Fruit fly (Drosophila melanogaster) whole organism, prepupa: ENCODE measurements around the gene Phs.
A peak's percentile ranks its signal among the peaks of the same experiment; 100 is the strongest.

Experiments
- Blimp-1 ChIP-seq: fragments of 200-800 bp; sonication (Bioruptor generic); optimal IDR thresholded peaks from 3 replicates; lab custom pipeline; 2017; ENCODE audit warnings: missing biosample characterization, missing genetic modification characterization, mild to moderate bottlenecking, moderate library complexity, missing genetic modification reagents
- CG10631 ChIP-seq: fragments of 200-800 bp; sonication (Bioruptor generic); optimal IDR thresholded peaks from 2 replicates; lab custom pipeline; 2016; ENCODE audit warnings: missing biosample characterization, missing genetic modification characterization
- CG11294 ChIP-seq: fragments of 200-800 bp; sonication (Bioruptor generic); IDR thresholded peaks from 2 replicates; pipeline ENCODE4 v1.3.6; 2022; ENCODE audit warnings: missing biosample characterization, missing genetic modification characterization
- CG11762 ChIP-seq: fragments of 200-800 bp; sonication (Bioruptor generic); optimal IDR thresholded peaks from 3 replicates; lab custom pipeline; 2016; ENCODE audit warnings: missing biosample characterization, missing genetic modification characterization; ENCODE audit not compliant: insufficient read depth
- CG11902 ChIP-seq: fragments of 200-800 bp; sonication (Bioruptor generic); optimal IDR thresholded peaks from 3 replicates; lab custom pipeline; 2016; ENCODE audit warnings: missing biosample characterization, missing genetic modification characterization
- CG15336 ChIP-seq: fragments of 200-800 bp; sonication (Bioruptor generic); IDR thresholded peaks from 2 replicates; pipeline ENCODE4 v1.3.6; 2022; ENCODE audit warnings: missing biosample characterization, missing genetic modification characterization
- CG16779 ChIP-seq: fragments of 200-800 bp; sonication (Bioruptor generic); optimal IDR thresholded peaks from 3 replicates; lab custom pipeline; 2017; ENCODE audit warnings: missing biosample characterization, mild to moderate bottlenecking, missing genetic modification characterization
- CG3032 ChIP-seq: fragments of 200-800 bp; optimal IDR thresholded peaks from 2 replicates; lab custom pipeline; 2019; ENCODE audit warnings: missing biosample characterization, mild to moderate bottlenecking, missing genetic modification characterization, moderate library complexity
- CG34406 ChIP-seq: fragments of 200-800 bp; sonication (Bioruptor generic); optimal IDR thresholded peaks from 3 replicates; lab custom pipeline; 2016; ENCODE audit warnings: missing biosample characterization, missing genetic modification characterization
- CG3919 ChIP-seq: fragments of 200-800 bp; sonication (Bioruptor generic); optimal IDR thresholded peaks from 3 replicates; lab custom pipeline; 2016; ENCODE audit warnings: missing biosample characterization, missing genetic modification characterization
- CG6163 ChIP-seq: fragments of 200-800 bp; sonication (Bioruptor generic); IDR thresholded peaks from 3 replicates; pipeline ENCODE4 v1.3.6; 2022; ENCODE audit warnings: missing biosample characterization, missing genetic modification characterization
- CG6276 ChIP-seq: fragments of 200-800 bp; sonication (Bioruptor generic); optimal IDR thresholded peaks from 2 replicates; lab custom pipeline; 2017; ENCODE audit warnings: missing biosample characterization, mild to moderate bottlenecking, missing genetic modification characterization
- CG6808 ChIP-seq: fragments of 200-800 bp; sonication (Bioruptor generic); optimal IDR thresholded peaks from 3 replicates; lab custom pipeline; 2017; ENCODE audit warnings: missing biosample characterization, missing genetic modification characterization, mild to moderate bottlenecking, moderate library complexity, missing genetic modification reagents
- CG6854 ChIP-seq: fragments of 200-800 bp; sonication (Bioruptor generic); optimal IDR thresholded peaks from 2 replicates; lab custom pipeline; 2017; ENCODE audit warnings: missing biosample characterization, mild to moderate bottlenecking, missing genetic modification characterization
- CG7368 ChIP-seq: fragments of 200-800 bp; sonication (Bioruptor generic); optimal IDR thresholded peaks from 3 replicates; lab custom pipeline; 2016; ENCODE audit warnings: missing biosample characterization, missing genetic modification characterization
- CG8632 ChIP-seq: fragments of 200-800 bp; sonication (Bioruptor generic); optimal IDR thresholded peaks from 3 replicates; lab custom pipeline; 2016; ENCODE audit warnings: missing biosample characterization, missing genetic modification characterization
- CG9139 ChIP-seq: fragments of 200-800 bp; sonication (Bioruptor generic); optimal IDR thresholded peaks from 3 replicates; lab custom pipeline; 2017; ENCODE audit warnings: missing biosample characterization, mild to moderate bottlenecking, missing genetic modification characterization
- Eip75B ChIP-seq: fragments of 200-800 bp; sonication (Bioruptor generic); optimal IDR thresholded peaks from 3 replicates; lab custom pipeline; 2016; ENCODE audit warnings: missing biosample characterization, missing genetic modification characterization
- Ets21C ChIP-seq: fragments of 200-800 bp; sonication (Bioruptor generic); optimal IDR thresholded peaks from 3 replicates; lab custom pipeline; 2016; ENCODE audit warnings: missing biosample characterization, missing genetic modification characterization
- Gug ChIP-seq: fragments of 200-800 bp; sonication (Bioruptor generic); IDR thresholded peaks from 2 replicates; pipeline ENCODE4 v1.3.6; 2022; ENCODE audit warnings: missing biosample characterization, missing genetic modification characterization
- Hr4 ChIP-seq: fragments of 200-800 bp; sonication (Bioruptor generic); optimal IDR thresholded peaks from 3 replicates; lab custom pipeline; 2016; ENCODE audit warnings: missing biosample characterization, missing genetic modification characterization
- Lpt ChIP-seq: fragments of 200-800 bp; sonication (Bioruptor generic); optimal IDR thresholded peaks from 3 replicates; lab custom pipeline; 2016; ENCODE audit warnings: missing biosample characterization, missing genetic modification characterization
- Met ChIP-seq: fragments of 200-800 bp; sonication (Bioruptor generic); optimal IDR thresholded peaks from 3 replicates; lab custom pipeline; 2016; ENCODE audit warnings: missing biosample characterization, missing genetic modification characterization
- OdsH ChIP-seq: fragments of 200-800 bp; sonication (Bioruptor generic); optimal IDR thresholded peaks from 3 replicates; lab custom pipeline; 2016; ENCODE audit warnings: missing biosample characterization, missing genetic modification characterization
- Smox ChIP-seq: fragments of 200-800 bp; sonication (Bioruptor generic); optimal IDR thresholded peaks from 3 replicates; lab custom pipeline; 2016; ENCODE audit warnings: missing biosample characterization, missing genetic modification characterization
- Sox102F ChIP-seq: fragments of 200-800 bp; sonication (Bioruptor generic); optimal IDR thresholded peaks from 2 replicates; lab custom pipeline; 2016; ENCODE audit warnings: missing biosample characterization, mild to moderate bottlenecking, missing genetic modification characterization
- Sox14 ChIP-seq: fragments of 200-800 bp; sonication (Bioruptor generic); optimal IDR thresholded peaks from 3 replicates; lab custom pipeline; 2016; ENCODE audit warnings: missing biosample characterization, missing genetic modification characterization
- achi ChIP-seq: fragments of 200-800 bp; sonication (Bioruptor generic); optimal IDR thresholded peaks from 3 replicates; lab custom pipeline; 2016; ENCODE audit warnings: missing biosample characterization, missing genetic modification characterization
- acj6 ChIP-seq: fragments of 200-800 bp; sonication (Bioruptor generic); optimal IDR thresholded peaks from 3 replicates; lab custom pipeline; 2016; ENCODE audit warnings: missing biosample characterization, missing genetic modification characterization
- dac ChIP-seq: fragments of 200-800 bp; sonication (Bioruptor generic); optimal IDR thresholded peaks from 2 replicates; lab custom pipeline; 2017; ENCODE audit warnings: missing biosample characterization, mild to moderate bottlenecking, missing genetic modification characterization
- dsx ChIP-seq: fragments of 200-800 bp; optimal IDR thresholded peaks from 3 replicates; lab custom pipeline; 2019; ENCODE audit warnings: missing biosample characterization, mild to moderate bottlenecking, missing genetic modification characterization, moderate library complexity; ENCODE audit not compliant: poor library complexity, severe bottlenecking
- eg ChIP-seq: fragments of 200-800 bp; sonication (Bioruptor generic); IDR thresholded peaks from 3 replicates; pipeline ENCODE4 v1.3.6; 2022; ENCODE audit warnings: missing biosample characterization, missing genetic modification characterization
- esn ChIP-seq: fragments of 200-800 bp; sonication (Bioruptor generic); optimal IDR thresholded peaks from 2 replicates; lab custom pipeline; 2016; ENCODE audit warnings: missing biosample characterization, mild to moderate bottlenecking, missing genetic modification characterization, moderate library complexity
- fd85E ChIP-seq: fragments of 200-800 bp; sonication (Bioruptor generic); optimal IDR thresholded peaks from 3 replicates; lab custom pipeline; 2016; ENCODE audit warnings: missing biosample characterization, missing genetic modification characterization
- fkh ChIP-seq: fragments of 200-800 bp; sonication (Bioruptor generic); optimal IDR thresholded peaks from 3 replicates; lab custom pipeline; 2017; ENCODE audit warnings: missing biosample characterization, mild to moderate bottlenecking, missing genetic modification characterization, moderate library complexity
- lz ChIP-seq: fragments of 200-800 bp; sonication (Bioruptor generic); optimal IDR thresholded peaks from 3 replicates; lab custom pipeline; 2016; ENCODE audit warnings: missing biosample characterization, missing genetic modification characterization
- net ChIP-seq: fragments of 200-800 bp; sonication (Bioruptor generic); optimal IDR thresholded peaks from 3 replicates; lab custom pipeline; 2016; ENCODE audit warnings: missing biosample characterization, missing genetic modification characterization
- spab ChIP-seq: fragments of 200-800 bp; sonication (Bioruptor generic); optimal IDR thresholded peaks from 2 replicates; lab custom pipeline; 2017; ENCODE audit warnings: missing biosample characterization, mild to moderate bottlenecking, missing genetic modification characterization, missing genetic modification reagents
- ss ChIP-seq, 2 experiments: fragments of 200-800 bp; sonication (Bioruptor generic); optimal IDR thresholded peaks; 2 replicates in 1 of 2; 3 replicates in 1 of 2; lab custom pipeline; 2017 to 2018; ENCODE audit warnings: mild to moderate bottlenecking in 2 of 2, missing biosample characterization in 2 of 2, missing genetic modification characterization in 2 of 2, moderate library complexity in 1 of 2
- svp ChIP-seq: fragments of 200-800 bp; sonication (Bioruptor generic); peaks from one replicate; lab custom pipeline; 2016; ENCODE audit warnings: missing biosample characterization, missing genetic modification characterization
- topi ChIP-seq: fragments of 200-800 bp; sonication (Bioruptor generic); optimal IDR thresholded peaks from 3 replicates; lab custom pipeline; 2016; ENCODE audit warnings: missing biosample characterization, missing genetic modification characterization
- vri ChIP-seq: fragments of 200-800 bp; sonication (Bioruptor generic); optimal IDR thresholded peaks from 3 replicates; lab custom pipeline; 2016; ENCODE audit warnings: missing biosample characterization, mild to moderate bottlenecking, missing genetic modification characterization

Phs gene

DNA sequence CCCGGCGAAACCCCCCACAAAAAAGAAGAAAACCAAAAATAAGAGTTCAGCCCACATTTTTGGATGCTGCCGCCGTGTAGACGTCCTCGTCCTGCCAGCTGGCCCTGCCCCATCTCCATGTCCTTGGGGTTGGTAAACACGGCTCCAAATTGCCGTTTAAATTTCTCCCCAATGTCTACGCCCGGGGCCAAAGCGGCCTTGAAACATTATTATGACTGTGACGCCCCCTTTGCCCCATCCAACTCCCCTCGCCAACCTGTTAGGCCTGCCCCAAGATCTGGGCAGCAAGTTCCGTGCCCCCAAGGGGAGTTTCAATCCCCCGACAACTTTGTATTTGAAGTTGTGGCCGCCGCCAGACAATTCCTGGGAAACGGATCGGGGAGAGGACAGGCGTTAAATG lies 2.8 kb upstream of the Phs start:
- TF ChIP-seq Lpt (GFP tag; lab: Kevin White, UChicago) (no peak), Ets21C (GFP tag; lab: Kevin White, UChicago) (no peak), CG11762 (no peak), topi (GFP tag; lab: Kevin White, UChicago) (no peak), spab (GFP tag; lab: Kevin White, UChicago) (no peak), esn (GFP tag; lab: Kevin White, UChicago) (no peak), CG6854 (GFP tag; lab: Kevin White, UChicago) (no peak), CG15336 (no peak), CG11294 (GFP tag; lab: Robert Waterston, UW) (no peak), Gug (no peak), CG3032 (tag; lab: Kevin White, UChicago) (no peak), Sox102F (GFP tag; lab: Kevin White, UChicago) (no peak), vri (no peak), CG9139 (GFP tag; lab: Kevin White, UChicago) (no peak), CG34406 (no peak), Eip75B (no peak), OdsH (no peak), CG3919 (no peak)

dm6 chr3L:15624097-15624496 lies 4.4 kb downstream of the Phs start:
- no peak for TF ChIP-seq Sox102F (GFP tag; lab: Kevin White, UChicago)
- TF ChIP-seq OdsH = no peak
- TF ChIP-seq svp = peak; percentile 13
- TF ChIP-seq CG7368 (GFP tag; lab: Kevin White, UChicago) = no peak
- no peak for TF ChIP-seq fd85E (GFP tag; lab: Kevin White, UChicago)
- no peak for TF ChIP-seq Met (GFP tag; lab: Kevin White, UChicago)

dm6 chr3L:15624944-15625610 lies 5.4 kb downstream of the Phs start:
- TF ChIP-seq OdsH (no peak), Eip75B (no peak), ss (GFP tag; optimal IDR thresholded peaks at IDR 0.05; lab: Kevin White, UChicago) (no peak), CG10631 (GFP tag; lab: Kevin White, UChicago) (no peak), CG15336 (peak; percentile 41; the same call in 1 of the 2 replicates), CG34406 (no peak), eg (GFP tag; lab: Robert Waterston, UW) (peak; percentile 16; the same call in 1 of the 3 replicates), vri (no peak), Smox (no peak), svp (peak; percentile 59), dsx (GFP tag; lab: Kevin White, UChicago) (no peak), net (GFP tag; lab: Kevin White, UChicago) (no peak), acj6 (no peak)

dm6 chr3L:15625676-15626414 lies 6.1 kb downstream of the Phs start:
- peak; percentile 94 for TF ChIP-seq Hr4 (GFP tag; lab: Kevin White, UChicago)
- peak; percentile 50 for TF ChIP-seq fd85E (GFP tag; lab: Kevin White, UChicago)
- TF ChIP-seq Eip75B = peak; percentile 93
- TF ChIP-seq CG6276 (GFP tag; lab: Kevin White, UChicago) = peak; percentile 97
- TF ChIP-seq CG11902 (GFP tag; lab: Kevin White, UChicago) = peak; percentile 91
- TF ChIP-seq Met (GFP tag; lab: Kevin White, UChicago) = peak; percentile 93
- peak; percentile 84 to 92 for TF ChIP-seq ss (GFP tag; optimal IDR thresholded peaks at IDR 0.05; lab: Kevin White, UChicago)
- peak; percentile 91 for TF ChIP-seq eg (GFP tag; lab: Robert Waterston, UW)
- TF ChIP-seq topi (GFP tag; lab: Kevin White, UChicago) = peak; percentile 95
- peak; percentile 90 for TF ChIP-seq Sox14 (GFP tag; lab: Kevin White, UChicago)
- peak; percentile 93 for TF ChIP-seq lz (GFP tag; lab: Kevin White, UChicago)
- peak; percentile 95 for TF ChIP-seq CG3032 (tag; lab: Kevin White, UChicago)
- peak; percentile 89 for TF ChIP-seq fkh (GFP tag; lab: Kevin White, UChicago)
- TF ChIP-seq CG8632 (GFP tag; lab: Kevin White, UChicago) = peak; percentile 97
- TF ChIP-seq spab (GFP tag; lab: Kevin White, UChicago) = peak; percentile 89
- TF ChIP-seq achi (GFP tag; lab: Kevin White, UChicago) = peak; percentile 97
- TF ChIP-seq CG6808 = peak; percentile 89
- TF ChIP-seq Blimp-1 = peak; percentile 94
- TF ChIP-seq dac (GFP tag; lab: Kevin White, UChicago) = peak; percentile 72
- TF ChIP-seq acj6 = peak; percentile 98
- TF ChIP-seq dsx (GFP tag; lab: Kevin White, UChicago) = peak; percentile 88
- peak; percentile 95 for TF ChIP-seq CG16779
- peak; percentile 95 for TF ChIP-seq CG3919
- peak; percentile 88 for TF ChIP-seq CG6163 (GFP tag; lab: Robert Waterston, UW)
- peak; percentile 98 for TF ChIP-seq esn (GFP tag; lab: Kevin White, UChicago)
- TF ChIP-seq CG7368 (GFP tag; lab: Kevin White, UChicago) = peak; percentile 87
- peak; percentile 84 for TF ChIP-seq Ets21C (GFP tag; lab: Kevin White, UChicago)
